Worm (Caenorhabditis elegans) whole organism, young adult: Measurements from ENCODE around the gene Y57E12B.11.

Source experiments
- hlh-26 ChIP-seq: fragments of 200-800 bp; sonication (Bioruptor generic); conservative IDR thresholded peaks from 2 replicates; pipeline ENCODE4 v1.3.6; 2022; ENCODE audit warnings: missing genetic modification reagents, missing genetic modification characterization, missing compliant biosample characterization
- mes-4 ChIP-seq: sonication (generic microtip); optimal IDR thresholded peaks from 2 replicates; lab custom pipeline; 2016; ENCODE audit warnings: missing genotype, missing genetic modification characterization, missing compliant biosample characterization
- unc-62 ChIP-seq: fragments of 150-350 bp; optimal IDR thresholded peaks from 2 replicates; lab custom pipeline; 2014; ENCODE audit warnings: missing biosample characterization, missing genetic modification reagents, missing genetic modification characterization

DNA sequence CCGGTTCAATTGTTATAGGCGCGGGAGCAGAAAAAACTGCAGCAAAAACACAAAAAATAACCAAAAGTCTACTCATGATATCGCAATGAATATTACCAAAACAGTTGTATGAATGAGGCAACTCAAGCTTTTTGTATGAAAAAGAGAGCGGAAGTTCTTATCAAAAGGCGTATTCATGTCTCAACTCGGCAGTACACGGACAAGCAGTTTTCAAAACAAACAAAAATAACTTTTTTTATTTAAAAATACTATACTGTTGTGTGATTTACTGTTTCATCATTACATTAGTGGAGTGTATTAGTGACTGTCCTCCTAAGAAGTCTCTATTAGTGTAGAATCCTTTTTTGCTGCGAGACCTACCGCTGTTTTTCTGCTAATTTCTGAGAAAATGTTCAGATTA is 2.2 kb downstream of the Y57E12B.11 start, which contains the start of gene Y57E12B.4:
- TF ChIP-seq hlh-26 (GFP tag; lab: Robert Waterston, UW) (no peak), mes-4 (tag; lab: Kevin White, UChicago) (no peak), unc-62 (no peak)
